Worm (Caenorhabditis elegans) whole organism, L4 larva: ENCODE measurements around the gene txt-18.

Experiments used
- D1046.2 ChIP-seq: fragments of 200-800 bp; sonication (Bioruptor generic); IDR thresholded peaks from 2 replicates; pipeline ENCODE4 v1.3.6; 2022; ENCODE audit warnings: missing genetic modification characterization, missing compliant biosample characterization
- F26F4.8 ChIP-seq: fragments of 200-800 bp; sonication (Bioruptor generic); conservative IDR thresholded peaks from 2 replicates; pipeline ENCODE4 v1.3.6; 2022; ENCODE audit warnings: missing genetic modification characterization, missing compliant biosample characterization
- F37D6.2 ChIP-seq: sonication (generic microtip); optimal IDR thresholded peaks from 2 replicates; lab custom pipeline; 2016; ENCODE audit warnings: mild to moderate bottlenecking, missing genetic modification characterization, missing compliant biosample characterization
- F49E8.2 ChIP-seq: sonication (generic microtip); optimal IDR thresholded peaks from 2 replicates; lab custom pipeline; 2016; ENCODE audit warnings: missing compliant biosample characterization, mild to moderate bottlenecking, missing genetic modification characterization, borderline replicate concordance
- T20F7.1 ChIP-seq: fragments of 200-800 bp; sonication (Bioruptor generic); optimal IDR thresholded peaks from 2 replicates; lab custom pipeline; 2018; ENCODE audit warnings: mild to moderate bottlenecking, missing genetic modification characterization, missing compliant biosample characterization
- T26A8.4 ChIP-seq: fragments of 200-800 bp; sonication (Bioruptor generic); IDR thresholded peaks from 2 replicates; pipeline ENCODE4 v1.3.6; 2022; ENCODE audit warnings: missing genetic modification characterization, missing compliant biosample characterization
- Y5F2A.4 ChIP-seq: fragments of 200-800 bp; sonication (Bioruptor generic); optimal IDR thresholded peaks from 2 replicates; lab custom pipeline; 2018; ENCODE audit warnings: mild to moderate bottlenecking, missing genetic modification characterization, missing compliant biosample characterization
- aha-1 ChIP-seq: fragments of 150-350 bp; peaks from one replicate; lab custom pipeline; 2014; ENCODE audit warnings: missing biosample characterization, missing genetic modification characterization
- ceh-20 ChIP-seq: fragments of 200-800 bp; sonication (Bioruptor generic); IDR thresholded peaks from 2 replicates; pipeline ENCODE4 v1.3.6; 2022; ENCODE audit warnings: missing genetic modification reagents, missing genetic modification characterization, missing compliant biosample characterization
- ceh-28 ChIP-seq: fragments of 150-350 bp; optimal IDR thresholded peaks from 2 replicates; lab custom pipeline; 2014; ENCODE audit warnings: missing biosample characterization, missing genetic modification reagents, missing genetic modification characterization
- ces-1 ChIP-seq: fragments of 150-350 bp; sonication (generic microtip); optimal IDR thresholded peaks from 4 replicates; lab custom pipeline; 2014; ENCODE audit warnings: missing biosample characterization, missing genetic modification reagents, missing genetic modification characterization
- ctbp-1 ChIP-seq: fragments of 200-800 bp; sonication (Bioruptor generic); IDR thresholded peaks from 2 replicates; pipeline ENCODE4 v1.3.6; 2022; ENCODE audit warnings: missing genetic modification reagents, missing genetic modification characterization, missing compliant biosample characterization
- daf-19 ChIP-seq: fragments of 200-800 bp; sonication (Bioruptor generic); conservative IDR thresholded peaks from 2 replicates; pipeline ENCODE4 v1.3.6; 2022; ENCODE audit warnings: missing genetic modification characterization, missing compliant biosample characterization
- dmd-6 ChIP-seq: fragments of 200-800 bp; sonication (Bioruptor generic); IDR thresholded peaks from 2 replicates; pipeline ENCODE4 v1.3.6; 2022; ENCODE audit warnings: missing genetic modification reagents, missing genetic modification characterization, missing compliant biosample characterization
- dve-1 ChIP-seq: sonication (generic microtip); optimal IDR thresholded peaks from 2 replicates; lab custom pipeline; 2017; ENCODE audit warnings: antibody characterized with exemption, mild to moderate bottlenecking, missing genetic modification characterization, missing compliant biosample characterization; ENCODE audit not compliant: insufficient read depth
- fkh-10 ChIP-seq: fragments of 150-350 bp; optimal IDR thresholded peaks from 2 replicates; lab custom pipeline; 2014; ENCODE audit warnings: missing biosample characterization, missing genetic modification reagents, missing genetic modification characterization
- hif-1 ChIP-seq, 2 experiments: sonication (generic microtip); optimal IDR thresholded peaks; 2 replicates each; lab custom pipeline; 2016 to 2017; ENCODE audit warnings: missing compliant biosample characterization in 2 of 2, missing genetic modification characterization in 2 of 2, missing genetic modification reagents in 2 of 2, missing genotype in 2 of 2, mild to moderate bottlenecking in 1 of 2
- hlh-11 ChIP-seq: fragments of 200-800 bp; sonication (Bioruptor generic); optimal IDR thresholded peaks from 2 replicates; lab custom pipeline; 2018; ENCODE audit warnings: mild to moderate bottlenecking, missing genetic modification characterization, missing compliant biosample characterization
- hlh-30 ChIP-seq: sonication (generic microtip); optimal IDR thresholded peaks from 2 replicates; lab custom pipeline; 2017; ENCODE audit warnings: antibody characterized with exemption, mild to moderate bottlenecking, missing genetic modification characterization, missing compliant biosample characterization; ENCODE audit not compliant: insufficient read depth
- hmg-1.1 ChIP-seq: fragments of 200-800 bp; sonication (Bioruptor generic); IDR thresholded peaks from 2 replicates; pipeline ENCODE4 v1.3.6; 2022; ENCODE audit warnings: missing genetic modification reagents, missing genetic modification characterization, missing compliant biosample characterization
- lin-1 ChIP-seq: fragments of 200-800 bp; sonication (Bioruptor generic); IDR thresholded peaks from 2 replicates; pipeline ENCODE4 v1.3.6; 2022; ENCODE audit warnings: missing genetic modification reagents, missing genetic modification characterization, missing compliant biosample characterization
- lin-15B ChIP-seq: fragments of 150-350 bp; sonication (generic microtip); optimal IDR thresholded peaks from 3 replicates; lab custom pipeline; 2014; ENCODE audit warnings: missing biosample characterization, missing genetic modification characterization
- lin-38 ChIP-seq: fragments of 200-800 bp; sonication (Bioruptor generic); IDR thresholded peaks from 2 replicates; pipeline ENCODE4 v1.3.6; 2022; ENCODE audit warnings: missing genetic modification reagents, missing genetic modification characterization, missing compliant biosample characterization
- lin-39 ChIP-seq: fragments of 150-350 bp; optimal IDR thresholded peaks from 2 replicates; lab custom pipeline; 2014; ENCODE audit warnings: missing biosample characterization, missing genetic modification reagents, missing genetic modification characterization
- madf-5 ChIP-seq, 2 experiments: fragments of 200-800 bp; sonication (Bioruptor generic); IDR thresholded peaks; 2 replicates each; pipeline ENCODE4 v1.3.6; 2022; ENCODE audit warnings: missing compliant biosample characterization in 2 of 2, missing genetic modification characterization in 2 of 2
- madf-9 ChIP-seq: fragments of 200-800 bp; sonication (Bioruptor generic); conservative IDR thresholded peaks from 2 replicates; pipeline ENCODE4 v1.3.6; 2022; ENCODE audit warnings: missing genetic modification reagents, missing genetic modification characterization, missing compliant biosample characterization
- mxl-3 ChIP-seq: fragments of 200-800 bp; sonication (Bioruptor generic); optimal IDR thresholded peaks from 2 replicates; lab custom pipeline; 2018; ENCODE audit warnings: mild to moderate bottlenecking, missing genetic modification characterization, missing compliant biosample characterization
- nhr-10 ChIP-seq: fragments of 150-350 bp; optimal IDR thresholded peaks from 2 replicates; lab custom pipeline; 2014; ENCODE audit warnings: missing biosample characterization, missing genetic modification characterization
- nhr-11 ChIP-seq: fragments of 150-350 bp; optimal IDR thresholded peaks from 2 replicates; lab custom pipeline; 2014; ENCODE audit warnings: missing biosample characterization, missing genetic modification characterization
- nhr-111 ChIP-seq: fragments of 200-800 bp; sonication (Bioruptor generic); optimal IDR thresholded peaks from 2 replicates; lab custom pipeline; 2018; ENCODE audit warnings: mild to moderate bottlenecking, missing genetic modification characterization, missing compliant biosample characterization
- nhr-25 ChIP-seq: sonication (generic microtip); optimal IDR thresholded peaks from 2 replicates; lab custom pipeline; 2017; ENCODE audit warnings: missing genetic modification characterization, mild to moderate bottlenecking, missing compliant biosample characterization, antibody characterized with exemption, moderate library complexity, borderline replicate concordance; ENCODE audit not compliant: insufficient read depth
- nhr-41 ChIP-seq: fragments of 200-800 bp; sonication (Bioruptor generic); IDR thresholded peaks from 2 replicates; pipeline ENCODE4 v1.3.6; 2022; ENCODE audit warnings: missing genetic modification reagents, missing genetic modification characterization, missing compliant biosample characterization
- nhr-48 ChIP-seq: sonication (generic microtip); optimal IDR thresholded peaks from 2 replicates; lab custom pipeline; 2016; ENCODE audit warnings: mild to moderate bottlenecking, missing genetic modification characterization, missing compliant biosample characterization
- nhr-77 ChIP-seq: fragments of 150-350 bp; optimal IDR thresholded peaks from 2 replicates; lab custom pipeline; 2014; ENCODE audit warnings: missing biosample characterization, missing genetic modification characterization
- pha-4 ChIP-seq, 2 experiments: fragments of 150-350 bp in 1 of 2; fragments of 200-800 bp in 1 of 2; sonication (Bioruptor generic) in 1 of 2; IDR thresholded peaks in 1 of 2; optimal IDR thresholded peaks in 1 of 2; 2 replicates each; pipeline versions ENCODE4 v1.3.6 to Lab custom; 2014 to 2022; ENCODE audit warnings: missing genetic modification characterization in 2 of 2, missing genetic modification reagents in 2 of 2, missing biosample characterization in 1 of 2, missing compliant biosample characterization in 1 of 2
- php-3 ChIP-seq: fragments of 200-800 bp; sonication (Bioruptor generic); IDR thresholded peaks from 2 replicates; pipeline ENCODE4 v1.3.6; 2022; ENCODE audit warnings: missing genetic modification reagents, missing genetic modification characterization, missing compliant biosample characterization
- pqm-1 ChIP-seq: sonication (generic microtip); optimal IDR thresholded peaks from 2 replicates; lab custom pipeline; 2017; ENCODE audit warnings: missing biosample characterization, missing genetic modification characterization
- set-16 ChIP-seq: fragments of 200-800 bp; sonication (Bioruptor generic); IDR thresholded peaks from 2 replicates; pipeline ENCODE4 v1.3.6; 2022; ENCODE audit warnings: missing genetic modification reagents, missing genetic modification characterization, missing compliant biosample characterization
- spr-3 ChIP-seq: fragments of 200-800 bp; sonication (Bioruptor generic); optimal IDR thresholded peaks from 2 replicates; lab custom pipeline; 2018; ENCODE audit warnings: mild to moderate bottlenecking, missing genetic modification characterization, missing compliant biosample characterization
- tra-1 ChIP-seq: fragments of 200-800 bp; sonication (Bioruptor generic); IDR thresholded peaks from 2 replicates; pipeline ENCODE4 v1.3.6; 2022; ENCODE audit warnings: missing genetic modification reagents, missing genetic modification characterization, missing compliant biosample characterization
- unc-130 ChIP-seq: sonication (generic microtip); optimal IDR thresholded peaks from 2 replicates; lab custom pipeline; 2016; ENCODE audit warnings: missing genetic modification reagents, missing genetic modification characterization, missing compliant biosample characterization
- zfp-2 ChIP-seq: sonication (generic microtip); optimal IDR thresholded peaks from 2 replicates; lab custom pipeline; 2016; ENCODE audit warnings: mild to moderate bottlenecking, missing genetic modification characterization, missing compliant biosample characterization
- ztf-7 ChIP-seq: fragments of 150-350 bp; optimal IDR thresholded peaks from 2 replicates; lab custom pipeline; 2014; ENCODE audit warnings: missing biosample characterization, missing genetic modification characterization

Gene txt-18

DNA sequence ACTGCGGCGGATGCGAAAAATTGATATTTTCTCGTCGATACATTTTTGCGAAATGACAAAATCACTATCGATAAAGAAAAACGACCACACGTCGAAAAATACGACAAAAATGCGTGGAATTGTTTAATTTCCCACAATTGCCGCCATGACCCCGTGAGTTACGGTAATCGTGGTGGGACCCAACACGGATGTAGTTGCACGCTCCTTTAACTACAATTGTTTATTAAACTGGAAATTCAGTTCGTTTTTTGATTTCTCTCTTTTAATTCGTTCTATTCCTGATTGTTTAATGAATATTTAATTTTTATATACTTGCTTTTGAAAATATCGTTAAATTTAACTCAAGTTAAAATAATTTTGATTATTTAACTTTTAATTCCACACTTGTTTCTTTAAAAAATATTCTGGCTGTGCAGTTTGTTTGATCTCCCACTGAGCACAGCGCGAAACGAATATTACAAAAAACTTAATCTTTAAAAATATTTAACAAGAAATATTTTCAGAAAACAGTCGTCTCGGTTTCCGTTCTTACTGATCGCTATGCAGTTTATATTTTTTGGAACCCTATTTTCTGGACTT is 21.5 kb downstream of the txt-18 start, which contains the start of the genes ani-2 and clec-88:
Gene ani-2, minus strand, starts transcription at position 131 of the 579 bp plus-strand sequence.
Gene clec-88, plus strand, starts transcription at position 486 of the 579 bp plus-strand sequence.
- TF ChIP-seq unc-130 (GFP tag; lab: Kevin White, UChicago) (peak; percentile 87), lin-38 (peak; percentile 64), php-3 (GFP tag; lab: Robert Waterston, UW) (no peak), ztf-7 (tag; lab: Kevin White, UChicago) (no peak), nhr-48 (no peak)
- TF ChIP-seq, all 104 proteins: peak for 2

ce11 chrII:6366696-6367095 is 22.8 kb downstream of the txt-18 start, which contains the start of gene ctsa-4.1:
Gene ctsa-4.1 (plus strand): TSS chrII:6366996.
- TF ChIP-seq tra-1 (GFP tag; lab: Robert Waterston, UW) (no peak), hlh-11 (tag; lab: Kevin White, UChicago) (no peak), ztf-7 (tag; lab: Kevin White, UChicago) (peak; percentile 63), D1046.2 (GFP tag; lab: Robert Waterston, UW) (no peak), ceh-28 (tag; lab: Kevin White, UChicago) (no peak)

ce11 chrII:6370110-6370509 is 26.2 kb downstream of the txt-18 start:
- TF ChIP-seq nhr-111 (GFP tag; lab: Kevin White, UChicago) (no peak), ztf-7 (tag; lab: Kevin White, UChicago) (peak; percentile 36), dve-1 (tag; lab: Kevin White, UChicago) (peak; percentile 91), lin-38 (peak; percentile 94), T20F7.1 (GFP tag; lab: Kevin White, UChicago) (peak; percentile 44), pha-4 (GFP tag; IDR thresholded peaks at IDR 0.05; lab: Robert Waterston, UW) (peak; percentile 69), pha-4 (tag; optimal IDR thresholded peaks at IDR 0.05; lab: Kevin White, UChicago) (no peak), madf-5 (GFP tag; IDR thresholded peaks at IDR 0.05; lab: Robert Waterston, UW) (no peak), set-16 (GFP tag; lab: Robert Waterston, UW) (peak; percentile 54), lin-39 (tag; lab: Kevin White, UChicago) (no peak), hlh-30 (tag; lab: Kevin White, UChicago) (peak; percentile 98), fkh-10 (GFP tag; lab: Kevin White, UChicago) (peak; percentile 48), ceh-28 (tag; lab: Kevin White, UChicago) (peak; percentile 16), F37D6.2 (tag; lab: Kevin White, UChicago) (peak; percentile 26), T26A8.4 (GFP tag; lab: Robert Waterston, UW) (peak; percentile 80), ces-1 (GFP tag; lab: Kevin White, UChicago) (peak; percentile 47), F26F4.8 (no peak), unc-130 (GFP tag; lab: Kevin White, UChicago) (peak; percentile 63), nhr-77 (tag; lab: Kevin White, UChicago) (peak; percentile 74), nhr-48 (peak; percentile 83), aha-1 (tag; lab: Kevin White, UChicago) (peak; percentile 95), Y5F2A.4 (GFP tag; lab: Kevin White, UChicago) (no peak), ctbp-1 (GFP tag; lab: Robert Waterston, UW) (peak; percentile 69; the same call in 1 of the 2 replicates), nhr-10 (tag; lab: Kevin White, UChicago) (no peak), pqm-1 (tag; lab: Kevin White, UChicago) (peak; percentile 24), hmg-1.1 (GFP tag; lab: Robert Waterston, UW) (peak; percentile 88), ceh-20 (GFP tag; lab: Robert Waterston, UW) (0 out of 2 replicates have a peak, but pooled peaks have one; percentile 27), spr-3 (GFP tag; lab: Kevin White, UChicago) (peak; percentile 24), lin-1 (GFP tag; lab: Robert Waterston, UW) (peak; percentile 78), daf-19 (GFP tag; lab: Robert Waterston, UW) (peak; percentile 62; the same call in 1 of the 2 replicates), nhr-41 (GFP tag; lab: Robert Waterston, UW) (peak; percentile 31; the same call in 1 of the 2 replicates), nhr-11 (tag; lab: Kevin White, UChicago) (peak; percentile 78), nhr-25 (tag; lab: Kevin White, UChicago) (peak; percentile 53), mxl-3 (GFP tag; lab: Kevin White, UChicago) (peak; percentile 76), madf-9 (peak; percentile 39; the same call in 1 of the 2 replicates), hif-1 (tag; optimal IDR thresholded peaks at IDR 0.05; lab: Kevin White, UChicago) (peak in 1 of 2 experiments; percentile 60), dmd-6 (GFP tag; lab: Robert Waterston, UW) (peak; percentile 80), F49E8.2 (tag; lab: Kevin White, UChicago) (peak; percentile 34), lin-15B (peak; percentile 27), zfp-2 (no peak)
